Worm (Caenorhabditis elegans) whole organism, L2 larva: ENCODE measurements around the gene ule-4.

Experiments used
- ZK546.5 ChIP-seq: sonication (generic microtip); optimal IDR thresholded peaks from 2 replicates; lab custom pipeline; 2017; ENCODE audit warnings: missing biosample characterization, missing genetic modification characterization
- aly-2 ChIP-seq: fragments of 150-350 bp; optimal IDR thresholded peaks from 2 replicates; lab custom pipeline; 2014; ENCODE audit warnings: missing biosample characterization, missing genetic modification characterization
- ceh-82 ChIP-seq: fragments of 150-350 bp; optimal IDR thresholded peaks from 2 replicates; lab custom pipeline; 2014; ENCODE audit warnings: missing biosample characterization, missing genetic modification characterization
- fos-1 ChIP-seq: fragments of 150-350 bp; optimal IDR thresholded peaks from 2 replicates; lab custom pipeline; 2014; ENCODE audit warnings: missing biosample characterization, missing genetic modification characterization
- lin-13 ChIP-seq: fragments of 150-350 bp; optimal IDR thresholded peaks from 2 replicates; lab custom pipeline; 2014; ENCODE audit warnings: missing biosample characterization, missing genetic modification reagents, missing genetic modification characterization
- mdl-1 ChIP-seq, 2 experiments: fragments of 150-350 bp in 1 of 2; sonication (generic microtip) in 1 of 2; optimal IDR thresholded peaks; 2 replicates each; lab custom pipeline; 2017; ENCODE audit warnings: missing biosample characterization in 2 of 2, missing genetic modification characterization in 2 of 2
- nhr-10 ChIP-seq: sonication (generic microtip); optimal IDR thresholded peaks from 2 replicates; lab custom pipeline; 2017; ENCODE audit warnings: missing biosample characterization, missing genetic modification characterization
- nhr-11 ChIP-seq: fragments of 150-350 bp; optimal IDR thresholded peaks from 2 replicates; lab custom pipeline; 2014; ENCODE audit warnings: missing biosample characterization, missing genetic modification characterization
- nhr-129 ChIP-seq: fragments of 150-350 bp; optimal IDR thresholded peaks from 2 replicates; lab custom pipeline; 2014; ENCODE audit warnings: missing biosample characterization, missing genetic modification characterization
- nhr-237 ChIP-seq: fragments of 150-350 bp; optimal IDR thresholded peaks from 2 replicates; lab custom pipeline; 2014; ENCODE audit warnings: missing biosample characterization, missing genetic modification characterization
- nhr-77 ChIP-seq: fragments of 150-350 bp; optimal IDR thresholded peaks from 2 replicates; lab custom pipeline; 2014; ENCODE audit warnings: missing biosample characterization, missing genetic modification characterization
- skn-1 ChIP-seq: sonication (generic microtip); optimal IDR thresholded peaks from 2 replicates; lab custom pipeline; 2017; ENCODE audit warnings: missing biosample characterization, missing genetic modification characterization
- unc-39 ChIP-seq: fragments of 150-350 bp; optimal IDR thresholded peaks from 2 replicates; lab custom pipeline; 2014; ENCODE audit warnings: missing biosample characterization, missing genetic modification characterization
- ztf-11 ChIP-seq: sonication (generic microtip); optimal IDR thresholded peaks from 2 replicates; lab custom pipeline; 2017; ENCODE audit warnings: missing biosample characterization, missing genetic modification characterization

- TF ChIP-seq fos-1 (tag; lab: Kevin White, UChicago) (no peak), nhr-237 (no peak), ztf-11 (tag; lab: Kevin White, UChicago) (no peak), lin-13 (GFP tag; lab: Kevin White, UChicago) (no peak), mdl-1 (tag; optimal IDR thresholded peaks at IDR 0.05; lab: Kevin White, UChicago) (no peak), ZK546.5 (tag; lab: Kevin White, UChicago) (no peak), skn-1 (tag; lab: Kevin White, UChicago) (no peak), unc-39 (tag; lab: Kevin White, UChicago) (no peak), nhr-129 (tag; lab: Kevin White, UChicago) (no peak), ceh-82 (no peak), nhr-11 (tag; lab: Kevin White, UChicago) (no peak), nhr-10 (no peak), aly-2 (no peak), nhr-77 (tag; lab: Kevin White, UChicago) (no peak)
Observed at ce11 chrIV:13687631-13688030, 40.2 kb upstream of the ule-4 start.
